Fruit fly (Drosophila melanogaster): ENCODE results near the gene CG4042.

DNA sequence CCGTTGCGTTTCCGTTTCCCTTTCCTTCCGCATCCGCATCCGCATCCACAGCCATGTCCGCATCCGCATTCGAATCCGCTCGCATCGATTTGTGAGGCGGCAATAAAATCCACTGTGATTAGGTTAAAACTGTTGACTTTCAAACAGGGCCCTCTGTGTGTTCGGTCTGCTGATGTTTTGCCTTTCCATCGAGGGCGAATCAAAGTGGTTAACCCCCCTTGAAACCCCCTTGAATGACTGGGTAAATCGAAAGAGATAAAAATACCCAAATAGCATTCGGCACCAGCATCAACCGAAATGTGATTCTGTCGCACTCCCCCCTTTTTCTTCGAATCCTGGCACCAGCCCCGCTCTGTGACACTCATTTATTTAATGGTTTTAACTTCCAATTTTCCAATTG, 18.3 kb downstream of the CG4042 start:
- TF ChIP-seq slbo (GFP tag; IDR thresholded peaks at IDR 0.05) (no peak), Lpt (GFP tag; optimal IDR thresholded peaks at IDR 0.05) (no peak), twi (tag; optimal IDR thresholded peaks at IDR 0.05) (no peak), CG2199 (GFP tag; IDR thresholded peaks at IDR 0.05) (no peak), CG8290 (GFP tag; optimal IDR thresholded peaks at IDR 0.05) (no peak), CG8290 (tag; optimal IDR thresholded peaks at IDR 0.05) (no peak), gro (GFP tag; optimal IDR thresholded peaks at IDR 0.05) (no peak), CG10959 (GFP tag; IDR thresholded peaks at IDR 0.05) (no peak), psq (GFP tag; optimal IDR thresholded peaks at IDR 0.05) (no peak), sqz (GFP tag; optimal IDR thresholded peaks at IDR 0.05) (no peak), eve (GFP tag; optimal IDR thresholded peaks at IDR 0.05) (no peak)

All from whole organism, embryonic.